Fruit fly (Drosophila melanogaster) whole organism, pupa: Measurements from ENCODE around the gene Nsf2.

Source experiments
- CG10348 ChIP-seq: fragments of 200-800 bp; sonication (Bioruptor generic); IDR thresholded peaks from 2 replicates; pipeline ENCODE4 v1.3.6; 2022; ENCODE audit warnings: missing biosample characterization, missing genetic modification characterization
- CG13204 ChIP-seq: fragments of 200-800 bp; sonication (Bioruptor generic); optimal IDR thresholded peaks from 2 replicates; lab custom pipeline; 2018; ENCODE audit warnings: missing biosample characterization, mild to moderate bottlenecking, missing genetic modification characterization, moderate library complexity
- CG14655 ChIP-seq: fragments of 200-800 bp; sonication (Bioruptor generic); optimal IDR thresholded peaks from 3 replicates; lab custom pipeline; 2017; ENCODE audit warnings: mild to moderate bottlenecking, missing biosample characterization, missing genetic modification reagents, missing genetic modification characterization
- EcR ChIP-seq: fragments of 200-800 bp; sonication (Bioruptor generic); optimal IDR thresholded peaks from 3 replicates; lab custom pipeline; 2019; ENCODE audit warnings: missing biosample characterization, missing genetic modification characterization, mild to moderate bottlenecking, moderate library complexity, missing genetic modification reagents
- Ets98B ChIP-seq: fragments of 200-800 bp; sonication (Bioruptor generic); IDR thresholded peaks from 2 replicates; pipeline ENCODE4 v1.3.6; 2022; ENCODE audit warnings: missing biosample characterization, missing genetic modification characterization
- Pif1B ChIP-seq: fragments of 200-800 bp; sonication (Bioruptor generic); optimal IDR thresholded peaks from 3 replicates; lab custom pipeline; 2016; ENCODE audit warnings: missing biosample characterization, missing genetic modification characterization
- Snoo ChIP-seq: fragments of 200-800 bp; sonication (Bioruptor generic); optimal IDR thresholded peaks from 3 replicates; lab custom pipeline; 2017; ENCODE audit warnings: missing biosample characterization, mild to moderate bottlenecking, missing genetic modification characterization, inconsistent platforms
- rn ChIP-seq: fragments of 200-800 bp; sonication (Bioruptor generic); IDR thresholded peaks from 2 replicates; pipeline ENCODE4 v1.3.6; 2022; ENCODE audit warnings: missing biosample characterization, missing genetic modification characterization

dm6 chr3R:13879349-13879748, 41.6 kb upstream of the Nsf2 start:
- no peak for TF ChIP-seq Snoo
- no peak for TF ChIP-seq rn
- TF ChIP-seq Pif1B (GFP tag; lab: Kevin White, UChicago): no peak
- TF ChIP-seq EcR (GFP tag; lab: Kevin White, UChicago): no peak
- no peak for TF ChIP-seq CG10348 (GFP tag; lab: Robert Waterston, UW)
- no peak for TF ChIP-seq Ets98B
- no peak for TF ChIP-seq CG13204 (GFP tag; lab: Kevin White, UChicago)
- TF ChIP-seq CG14655: no peak
